Fruit fly (Drosophila melanogaster) whole organism, embryonic: ENCODE results near the gene CG43638.

ENCODE experiments used
- Atf6 ChIP-seq: fragments of 200-800 bp; sonication (Bioruptor generic); IDR thresholded peaks from 2 replicates; pipeline ENCODE4 v1.3.6; 2022; ENCODE audit warnings: missing biosample characterization, missing genetic modification characterization
- Awh ChIP-seq: fragments of 200-800 bp; sonication (Bioruptor generic); IDR thresholded peaks from 2 replicates; pipeline ENCODE4, ENCODE4 v1.3.6; 2022; ENCODE audit warnings: missing biosample characterization, missing genetic modification characterization
- CG11085 ChIP-seq: fragments of 200-800 bp; sonication (Bioruptor generic); IDR thresholded peaks from 2 replicates; pipeline ENCODE4 v1.3.6; 2022; ENCODE audit warnings: missing biosample characterization, missing genetic modification characterization
- CG11247 ChIP-seq: fragments of 200-800 bp; sonication (Bioruptor generic); IDR thresholded peaks from 2 replicates; pipeline ENCODE4 v1.3.6; 2022; ENCODE audit warnings: missing biosample characterization, missing genetic modification characterization
- CG12219 ChIP-seq: fragments of 200-800 bp; sonication (Bioruptor generic); optimal IDR thresholded peaks from 3 replicates; lab custom pipeline; 2018; ENCODE audit warnings: missing biosample characterization, mild to moderate bottlenecking, missing genetic modification characterization
- CG12744 ChIP-seq: fragments of 200-800 bp; sonication (Bioruptor generic); optimal IDR thresholded peaks from 2 replicates; lab custom pipeline; 2016; ENCODE audit warnings: missing biosample characterization, missing genetic modification characterization
- CG14667 ChIP-seq: fragments of 200-800 bp; sonication (Bioruptor generic); IDR thresholded peaks from 2 replicates; pipeline ENCODE4 v1.3.6; 2022; ENCODE audit warnings: missing biosample characterization, missing genetic modification characterization
- CG15073 ChIP-seq: fragments of 200-800 bp; sonication (Bioruptor generic); optimal IDR thresholded peaks from 2 replicates; lab custom pipeline; 2016; ENCODE audit warnings: missing biosample characterization, missing genetic modification characterization
- CG1529 ChIP-seq: fragments of 200-800 bp; sonication (Bioruptor generic); optimal IDR thresholded peaks from 3 replicates; lab custom pipeline; 2018; ENCODE audit warnings: missing biosample characterization, missing genetic modification characterization
- CG17359 ChIP-seq: fragments of 200-800 bp; sonication (Bioruptor generic); optimal IDR thresholded peaks from 3 replicates; lab custom pipeline; 2018; ENCODE audit warnings: missing biosample characterization, mild to moderate bottlenecking, missing genetic modification characterization, moderate library complexity
- CG2875 ChIP-seq: fragments of 200-800 bp; sonication (Bioruptor generic); optimal IDR thresholded peaks from 2 replicates; lab custom pipeline; 2017; ENCODE audit warnings: missing biosample characterization, mild to moderate bottlenecking, missing genetic modification characterization, missing genetic modification reagents
- CG34376 ChIP-seq: fragments of 200-800 bp; sonication (Bioruptor generic); optimal IDR thresholded peaks from 2 replicates; lab custom pipeline; 2018; ENCODE audit warnings: missing biosample characterization, mild to moderate bottlenecking, missing genetic modification characterization
- CG4282 ChIP-seq: fragments of 200-800 bp; sonication (Bioruptor generic); optimal IDR thresholded peaks from 2 replicates; lab custom pipeline; 2016; ENCODE audit warnings: missing biosample characterization, missing genetic modification characterization
- CG4424 ChIP-seq: fragments of 200-800 bp; sonication (Bioruptor generic); optimal IDR thresholded peaks from 3 replicates; lab custom pipeline; 2016; ENCODE audit warnings: missing biosample characterization, missing genetic modification characterization
- CG4854 ChIP-seq: fragments of 200-800 bp; sonication (Bioruptor generic); optimal IDR thresholded peaks from 2 replicates; lab custom pipeline; 2016; ENCODE audit warnings: missing biosample characterization, missing genetic modification characterization, inconsistent platforms
- CG7372 ChIP-seq: fragments of 200-800 bp; sonication (Bioruptor generic); IDR thresholded peaks from 2 replicates; pipeline ENCODE4 v1.3.6; 2022; ENCODE audit warnings: missing biosample characterization, missing genetic modification characterization
- CG7963 ChIP-seq: fragments of 200-800 bp; sonication (Bioruptor generic); IDR thresholded peaks from 3 replicates; pipeline ENCODE4 v1.3.6; 2022; ENCODE audit warnings: missing biosample characterization, missing genetic modification characterization; ENCODE audit not compliant: partially characterized antibody
- CrebB ChIP-seq: fragments of 200-800 bp; sonication (Bioruptor generic); optimal IDR thresholded peaks from 3 replicates; lab custom pipeline; 2018; ENCODE audit warnings: missing biosample characterization, mild to moderate bottlenecking, missing genetic modification characterization
- Dfd ChIP-seq, 2 experiments: fragments of >200 bp; optimal IDR thresholded peaks; 2 replicates each; lab custom pipeline; 2017; ENCODE audit warnings: missing biosample characterization in 2 of 2, missing genetic modification characterization in 2 of 2
- Doc3 ChIP-seq: fragments of 200-800 bp; sonication (Bioruptor generic); IDR thresholded peaks from 3 replicates; pipeline ENCODE4 v1.3.6; 2022; ENCODE audit warnings: missing biosample characterization, missing genetic modification characterization; ENCODE audit not compliant: partially characterized antibody
- Dp ChIP-seq: fragments of 200-800 bp; sonication (Bioruptor generic); optimal IDR thresholded peaks from 2 replicates; lab custom pipeline; 2018; ENCODE audit warnings: missing biosample characterization, mild to moderate bottlenecking, missing genetic modification characterization, moderate library complexity
- Lim3 ChIP-seq: fragments of 200-800 bp; sonication (Bioruptor generic); IDR thresholded peaks from 2 replicates; pipeline ENCODE4 v1.3.6; 2022; ENCODE audit warnings: missing biosample characterization, missing genetic modification characterization
- NfI ChIP-seq: fragments of 200-800 bp; sonication (Bioruptor generic); optimal IDR thresholded peaks from 3 replicates; lab custom pipeline; 2018; ENCODE audit warnings: missing biosample characterization, mild to moderate bottlenecking, missing genetic modification characterization, moderate library complexity
- Sox100B ChIP-seq: fragments of 200-800 bp; sonication (Bioruptor generic); optimal IDR thresholded peaks from 3 replicates; lab custom pipeline; 2018; ENCODE audit warnings: missing biosample characterization, mild to moderate bottlenecking, missing genetic modification characterization
- Sry-β ChIP-seq: fragments of 200-800 bp; sonication (Bioruptor generic); optimal IDR thresholded peaks from 2 replicates; lab custom pipeline; 2018; ENCODE audit warnings: missing biosample characterization, mild to moderate bottlenecking, missing genetic modification characterization, moderate library complexity
- Stat92E ChIP-seq, 3 experiments: fragments of >200 bp in 2 of 3; fragments of 200-800 bp in 1 of 3; sonication (Bioruptor generic) in 1 of 3; optimal IDR thresholded peaks; 2 replicates each; lab custom pipeline; 2017 to 2019; ENCODE audit warnings: missing biosample characterization in 3 of 3, missing genetic modification characterization in 3 of 3, mild to moderate bottlenecking in 1 of 3, moderate library complexity in 1 of 3
- TFAM ChIP-seq: fragments of 200-800 bp; sonication (Bioruptor generic); optimal IDR thresholded peaks from 2 replicates; lab custom pipeline; 2017; ENCODE audit warnings: missing biosample characterization, missing genetic modification characterization, inconsistent platforms
- Vsx1 ChIP-seq: fragments of 200-800 bp; sonication (Bioruptor generic); optimal IDR thresholded peaks from 2 replicates; lab custom pipeline; 2017; ENCODE audit warnings: missing biosample characterization, mild to moderate bottlenecking, missing genetic modification characterization, missing genetic modification reagents
- YL-1 ChIP-seq: fragments of 200-800 bp; sonication (Bioruptor generic); optimal IDR thresholded peaks from 3 replicates; lab custom pipeline; 2017; ENCODE audit warnings: missing biosample characterization, mild to moderate bottlenecking, missing genetic modification characterization
- ac ChIP-seq: fragments of 200-800 bp; sonication (Bioruptor generic); optimal IDR thresholded peaks from 3 replicates; lab custom pipeline; 2017; ENCODE audit warnings: missing biosample characterization, mild to moderate bottlenecking, missing genetic modification characterization
- ash1 ChIP-seq: fragments of 200-800 bp; sonication (Bioruptor generic); optimal IDR thresholded peaks from 2 replicates; lab custom pipeline; 2018; ENCODE audit warnings: missing biosample characterization, mild to moderate bottlenecking, missing genetic modification characterization
- bowl ChIP-seq: fragments of 200-800 bp; sonication (Bioruptor generic); IDR thresholded peaks from 2 replicates; pipeline ENCODE4 v1.3.6; 2022; ENCODE audit warnings: missing biosample characterization, missing genetic modification characterization
- dmrt11E ChIP-seq: fragments of 200-800 bp; sonication (Bioruptor generic); optimal IDR thresholded peaks from 3 replicates; lab custom pipeline; 2018; ENCODE audit warnings: missing biosample characterization, mild to moderate bottlenecking, missing genetic modification characterization, moderate library complexity
- emc ChIP-seq: fragments of 200-800 bp; sonication (Bioruptor generic); optimal IDR thresholded peaks from 2 replicates; lab custom pipeline; 2016; ENCODE audit warnings: missing biosample characterization, missing genetic modification characterization
- exex ChIP-seq: fragments of 200-800 bp; sonication (Bioruptor generic); optimal IDR thresholded peaks from 4 replicates; lab custom pipeline; 2018; ENCODE audit warnings: missing biosample characterization, mild to moderate bottlenecking, missing genetic modification characterization, moderate library complexity
- fd102C ChIP-seq: fragments of 200-800 bp; sonication (Bioruptor generic); optimal IDR thresholded peaks from 2 replicates; lab custom pipeline; 2018; ENCODE audit warnings: missing biosample characterization, mild to moderate bottlenecking, missing genetic modification characterization, moderate library complexity
- hkb ChIP-seq, 2 experiments: fragments of 200-800 bp in 1 of 2; fragments of >200 bp in 1 of 2; sonication (Bioruptor generic) in 1 of 2; IDR thresholded peaks in 1 of 2; optimal IDR thresholded peaks in 1 of 2; 2 replicates each; pipeline versions ENCODE4 v1.3.6 to Lab custom; 2017 to 2022; ENCODE audit warnings: missing biosample characterization in 1 of 2, missing genetic modification characterization in 1 of 2
- lilli ChIP-seq: fragments of 200-800 bp; sonication (Bioruptor generic); optimal IDR thresholded peaks from 3 replicates; lab custom pipeline; 2016; ENCODE audit warnings: missing biosample characterization, missing genetic modification characterization
- lmd ChIP-seq: fragments of 200-800 bp; sonication (Bioruptor generic); IDR thresholded peaks from 2 replicates; pipeline ENCODE4 v1.3.6; 2022; ENCODE audit warnings: missing biosample characterization, missing genetic modification characterization
- maf-S ChIP-seq: fragments of 200-800 bp; sonication (Bioruptor generic); optimal IDR thresholded peaks from 2 replicates; lab custom pipeline; 2016; ENCODE audit warnings: missing biosample characterization, missing genetic modification characterization
- mam ChIP-seq: fragments of 200-800 bp; sonication (Bioruptor generic); optimal IDR thresholded peaks from 3 replicates; lab custom pipeline; 2016; ENCODE audit warnings: missing biosample characterization, missing genetic modification characterization
- nmo ChIP-seq: fragments of 200-800 bp; sonication (Bioruptor generic); optimal IDR thresholded peaks from 2 replicates; lab custom pipeline; 2018; ENCODE audit warnings: missing biosample characterization, mild to moderate bottlenecking, missing genetic modification characterization, moderate library complexity
- schlank ChIP-seq: fragments of 200-800 bp; sonication (Bioruptor generic); optimal IDR thresholded peaks from 2 replicates; lab custom pipeline; 2018; ENCODE audit warnings: missing biosample characterization, mild to moderate bottlenecking, missing genetic modification characterization
- sob ChIP-seq: fragments of 200-800 bp; sonication (Bioruptor generic); IDR thresholded peaks from 2 replicates; pipeline ENCODE4 v1.3.6; 2022; ENCODE audit warnings: missing biosample characterization, missing genetic modification characterization
- stc ChIP-seq: fragments of 200-800 bp; sonication (Bioruptor generic); IDR thresholded peaks from 2 replicates; pipeline ENCODE4 v1.3.6; 2022; ENCODE audit warnings: missing biosample characterization, missing genetic modification characterization
- tio ChIP-seq: fragments of 200-800 bp; sonication (Bioruptor generic); optimal IDR thresholded peaks from 2 replicates; lab custom pipeline; 2017; ENCODE audit warnings: missing biosample characterization, missing genetic modification characterization, inconsistent platforms
- toy ChIP-seq: fragments of 200-800 bp; sonication (Bioruptor generic); IDR thresholded peaks from 2 replicates; pipeline ENCODE4 v1.3.6; 2022; ENCODE audit warnings: missing biosample characterization, missing genetic modification characterization
- trem ChIP-seq: fragments of 200-800 bp; optimal IDR thresholded peaks from 3 replicates; lab custom pipeline; 2019; ENCODE audit warnings: missing biosample characterization, mild to moderate bottlenecking, missing genetic modification characterization, moderate library complexity
- tx ChIP-seq: fragments of 200-800 bp; sonication (Bioruptor generic); optimal IDR thresholded peaks from 2 replicates; lab custom pipeline; 2016; ENCODE audit warnings: missing biosample characterization, missing genetic modification characterization
- vnd ChIP-seq: fragments of 200-800 bp; sonication (Bioruptor generic); IDR thresholded peaks from 3 replicates; pipeline ENCODE4 v1.3.6; 2022; ENCODE audit warnings: missing biosample characterization, missing genetic modification characterization; ENCODE audit not compliant: partially characterized antibody
- zen ChIP-seq: fragments of 200-800 bp; sonication (Bioruptor generic); optimal IDR thresholded peaks from 3 replicates; lab custom pipeline; 2018; ENCODE audit warnings: missing biosample characterization, mild to moderate bottlenecking, missing genetic modification characterization, moderate library complexity

Gene CG43638

DNA sequence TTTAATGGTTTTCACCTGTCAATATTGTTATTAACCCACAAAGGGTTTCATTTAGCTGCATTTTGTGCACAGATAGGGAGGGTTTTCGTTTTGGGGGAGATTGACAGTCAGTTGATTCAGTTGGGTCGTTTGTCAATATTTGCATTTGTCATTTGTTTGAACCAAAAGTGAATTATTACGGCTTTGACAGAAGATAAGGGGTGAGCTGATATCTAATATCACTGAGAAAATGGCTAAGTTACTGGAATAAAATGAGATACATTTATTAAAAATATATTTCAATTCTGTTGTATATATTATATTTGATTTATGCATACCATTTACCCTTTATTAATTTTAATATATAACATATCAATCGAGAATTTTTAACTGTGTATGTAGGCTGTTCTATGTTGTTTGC lies 39.5 kb downstream of the CG43638 start (continued):
- TF ChIP-seq mam (GFP tag; lab: Kevin White, UChicago): no peak
- no peak for TF ChIP-seq vnd (GFP tag; lab: Robert Waterston, UW)
- no peak for TF ChIP-seq CG15073 (GFP tag; lab: Kevin White, UChicago)
- TF ChIP-seq lmd: no peak; the same call in 1 of the 2 replicates
- TF ChIP-seq hkb (optimal IDR thresholded peaks at IDR 0.05; lab: Kevin White, UChicago): no peak
- TF ChIP-seq hkb (GFP tag; IDR thresholded peaks at IDR 0.05; lab: Robert Waterston, UW): peak; percentile 64
- TF ChIP-seq CG7372 (GFP tag; lab: Robert Waterston, UW): no peak
- peak; percentile 75 for TF ChIP-seq dmrt11E (tag; lab: Kevin White, UChicago)
- no peak for TF ChIP-seq Stat92E (GFP tag; optimal IDR thresholded peaks at IDR 0.05; lab: Kevin White, UChicago)
- TF ChIP-seq Dfd (GFP tag; optimal IDR thresholded peaks at IDR 0.05; lab: Kevin White, UChicago): no peak
- peak; percentile 50 for TF ChIP-seq CG12219 (GFP tag; lab: Kevin White, UChicago)
- TF ChIP-seq tx (GFP tag; lab: Kevin White, UChicago): no peak
- peak; percentile 87 for TF ChIP-seq ac (GFP tag; lab: Kevin White, UChicago)
- peak; percentile 59; the same call in 1 of the 2 replicates for TF ChIP-seq Awh (GFP tag; lab: Robert Waterston, UW)
- TF ChIP-seq CG4282 (GFP tag; lab: Kevin White, UChicago): no peak
- TF ChIP-seq Atf6: no peak
- peak; percentile 70 for TF ChIP-seq Sox100B (GFP tag; lab: Kevin White, UChicago)
- no peak for TF ChIP-seq Dp (GFP tag; lab: Kevin White, UChicago)
- peak; percentile 65 for TF ChIP-seq CG1529 (GFP tag; lab: Kevin White, UChicago)
- peak; percentile 64 for TF ChIP-seq YL-1 (GFP tag; lab: Kevin White, UChicago)
- no peak for TF ChIP-seq CG12744 (GFP tag; lab: Kevin White, UChicago)
- TF ChIP-seq maf-S (GFP tag; lab: Kevin White, UChicago): no peak
- TF ChIP-seq CrebB: peak; percentile 61
- TF ChIP-seq CG2875 (GFP tag; lab: Kevin White, UChicago): peak; percentile 74
- TF ChIP-seq TFAM (GFP tag; lab: Kevin White, UChicago): no peak
- no peak for TF ChIP-seq CG11085 (GFP tag; lab: Robert Waterston, UW)
- TF ChIP-seq emc (GFP tag; lab: Kevin White, UChicago): no peak
- TF ChIP-seq CG34376 (GFP tag; lab: Kevin White, UChicago): no peak
- TF ChIP-seq nmo (GFP tag; lab: Kevin White, UChicago): peak; percentile 44
- TF ChIP-seq CG7963: no peak
- TF ChIP-seq ash1 (GFP tag; lab: Kevin White, UChicago): no peak
- peak; percentile 3 for TF ChIP-seq tio (GFP tag; lab: Kevin White, UChicago)
- no peak for TF ChIP-seq bowl
- TF ChIP-seq schlank (tag; lab: Kevin White, UChicago): no peak
- no peak for TF ChIP-seq exex (tag; lab: Kevin White, UChicago)
- no peak for TF ChIP-seq Doc3
- TF ChIP-seq Sry-β (GFP tag; lab: Kevin White, UChicago): peak; percentile 47
- TF ChIP-seq fd102C (GFP tag; lab: Kevin White, UChicago): peak; percentile 70
- peak; percentile 67 for TF ChIP-seq CG17359 (tag; lab: Kevin White, UChicago)
- TF ChIP-seq zen: no peak
- TF ChIP-seq CG4854 (GFP tag; lab: Kevin White, UChicago): peak; percentile 31
- no peak for TF ChIP-seq sob (GFP tag; lab: Robert Waterston, UW)
- peak; percentile 54 for TF ChIP-seq trem (tag; lab: Kevin White, UChicago)
- no peak for TF ChIP-seq CG14667
- TF ChIP-seq CG4424 (GFP tag; lab: Kevin White, UChicago): peak; percentile 52
- TF ChIP-seq stc (GFP tag; lab: Robert Waterston, UW): peak; percentile 28; the same call in 1 of the 2 replicates
- no peak for TF ChIP-seq CG11247 (GFP tag; lab: Robert Waterston, UW)
- TF ChIP-seq Vsx1 (GFP tag; lab: Kevin White, UChicago): peak; percentile 82
- no peak for TF ChIP-seq Lim3
- no peak for TF ChIP-seq toy
- TF ChIP-seq NfI (GFP tag; lab: Kevin White, UChicago): peak; percentile 4
- no peak for TF ChIP-seq lilli (GFP tag; lab: Kevin White, UChicago)
